Fruit fly (Drosophila melanogaster): Measurements from ENCODE around the gene d-cup.

DNA sequence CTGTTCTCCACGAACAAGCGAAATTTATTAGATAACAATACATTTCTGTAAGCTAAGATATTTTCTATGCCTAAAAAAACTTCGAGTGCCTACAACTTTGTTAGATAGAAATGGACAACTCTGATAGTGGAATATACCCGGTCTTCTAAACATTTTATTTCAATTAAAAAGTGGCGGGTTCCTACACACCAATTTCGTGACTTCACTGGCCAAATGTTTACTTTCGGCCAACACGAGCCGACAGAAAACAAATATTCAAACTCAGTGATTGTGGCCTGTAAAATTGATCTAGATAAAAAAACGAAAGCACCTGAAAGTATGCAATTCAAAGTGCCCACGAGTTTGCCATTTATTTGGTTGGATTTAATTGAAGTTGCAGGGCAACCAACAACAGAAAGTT, 33.7 kb upstream of the d-cup start:
- no peak for TF ChIP-seq kay (GFP tag; ENCODE audit: borderline replicate concordance)
- no peak for TF ChIP-seq toe (GFP tag; optimal IDR thresholded peaks at IDR 0.05)
- no peak for TF ChIP-seq Mnt (GFP tag; optimal IDR thresholded peaks at IDR 0.05)
- no peak for TF ChIP-seq CG7101 (tag; optimal IDR thresholded peaks at IDR 0.05)
- TF ChIP-seq tj (GFP tag; optimal IDR thresholded peaks at IDR 0.05), result no peak
- TF ChIP-seq CG11617 (GFP tag; optimal IDR thresholded peaks at IDR 0.05), result no peak
- TF ChIP-seq Clk (GFP tag; optimal IDR thresholded peaks at IDR 0.05), result no peak
- no peak for TF ChIP-seq Hr96 (GFP tag; optimal IDR thresholded peaks at IDR 0.05)
- TF ChIP-seq Crg-1 (GFP tag; optimal IDR thresholded peaks at IDR 0.05), result no peak
- no peak for TF ChIP-seq pad (GFP tag; optimal IDR thresholded peaks at IDR 0.05)
- no peak for TF ChIP-seq cnc (optimal IDR thresholded peaks at IDR 0.05)
